Fruit fly (Drosophila melanogaster) whole organism, embryonic: ENCODE data around the gene beta4GalNAcTB.

Source experiments
- BEAF-32 ChIP-seq: fragments of 200-800 bp; sonication (Bioruptor generic); optimal IDR thresholded peaks from 3 replicates; lab custom pipeline; 2017; ENCODE audit warnings: missing biosample characterization, missing genetic modification characterization, mild to moderate bottlenecking, moderate library complexity, missing genetic modification reagents
- CG1024 ChIP-seq: fragments of 200-800 bp; sonication (Bioruptor generic); IDR thresholded peaks from 2 replicates; pipeline ENCODE4 v1.3.6; 2022; ENCODE audit warnings: missing biosample characterization, missing genetic modification characterization
- CG10654 ChIP-seq: fragments of 200-800 bp; sonication (Bioruptor generic); optimal IDR thresholded peaks from 2 replicates; lab custom pipeline; 2016; ENCODE audit warnings: missing biosample characterization, missing genetic modification characterization
- CG11504 ChIP-seq: fragments of 200-800 bp; sonication (Bioruptor generic); optimal IDR thresholded peaks from 3 replicates; lab custom pipeline; 2019; ENCODE audit warnings: missing biosample characterization, mild to moderate bottlenecking, missing genetic modification characterization, moderate library complexity
- CG12659 ChIP-seq: fragments of 200-800 bp; sonication (Bioruptor generic); optimal IDR thresholded peaks from 3 replicates; lab custom pipeline; 2017; ENCODE audit warnings: mild to moderate bottlenecking, missing biosample characterization, missing genetic modification reagents, missing genetic modification characterization
- CG12942 ChIP-seq: fragments of 200-800 bp; sonication (Bioruptor generic); optimal IDR thresholded peaks from 3 replicates; lab custom pipeline; 2016; ENCODE audit warnings: missing biosample characterization, missing genetic modification characterization
- CG14050 ChIP-seq: fragments of 200-800 bp; sonication (Bioruptor generic); IDR thresholded peaks from 3 replicates; pipeline ENCODE4 v1.3.6; 2022; ENCODE audit warnings: missing biosample characterization, missing genetic modification characterization
- CG15073 ChIP-seq: fragments of 200-800 bp; sonication (Bioruptor generic); optimal IDR thresholded peaks from 2 replicates; lab custom pipeline; 2016; ENCODE audit warnings: missing biosample characterization, missing genetic modification characterization
- CG15269 ChIP-seq: fragments of 200-800 bp; sonication (Bioruptor generic); optimal IDR thresholded peaks from 2 replicates; lab custom pipeline; 2018; ENCODE audit warnings: missing biosample characterization, mild to moderate bottlenecking, missing genetic modification characterization, moderate library complexity
- CG1647 ChIP-seq: fragments of 200-800 bp; sonication (Bioruptor generic); optimal IDR thresholded peaks from 3 replicates; lab custom pipeline; 2016; ENCODE audit warnings: missing biosample characterization, missing genetic modification characterization
- CG2875 ChIP-seq: fragments of 200-800 bp; sonication (Bioruptor generic); optimal IDR thresholded peaks from 2 replicates; lab custom pipeline; 2017; ENCODE audit warnings: missing biosample characterization, mild to moderate bottlenecking, missing genetic modification characterization, missing genetic modification reagents
- CG31224 ChIP-seq: fragments of 200-800 bp; sonication (Bioruptor generic); IDR thresholded peaks from 2 replicates; pipeline ENCODE4 v1.3.6; 2022; ENCODE audit warnings: missing biosample characterization, missing genetic modification characterization
- CG33213 ChIP-seq: fragments of 200-800 bp; sonication (Bioruptor generic); optimal IDR thresholded peaks from 3 replicates; lab custom pipeline; 2016; ENCODE audit warnings: missing biosample characterization, missing genetic modification characterization
- CG3838 ChIP-seq: fragments of 200-800 bp; sonication (Bioruptor generic); optimal IDR thresholded peaks from 3 replicates; lab custom pipeline; 2016; ENCODE audit warnings: missing biosample characterization, missing genetic modification characterization
- CG4282 ChIP-seq: fragments of 200-800 bp; sonication (Bioruptor generic); optimal IDR thresholded peaks from 2 replicates; lab custom pipeline; 2016; ENCODE audit warnings: missing biosample characterization, missing genetic modification characterization
- CG5245 ChIP-seq: fragments of 200-800 bp; sonication (Bioruptor generic); optimal IDR thresholded peaks from 3 replicates; lab custom pipeline; 2016; ENCODE audit warnings: missing biosample characterization, missing genetic modification characterization
- CG6175 ChIP-seq: fragments of 200-800 bp; sonication (Bioruptor generic); IDR thresholded peaks from 3 replicates; pipeline ENCODE4 v1.3.6; 2022; ENCODE audit warnings: missing biosample characterization, missing genetic modification characterization
- CG6683 ChIP-seq: fragments of 200-800 bp; sonication (Bioruptor generic); optimal IDR thresholded peaks from 2 replicates; lab custom pipeline; 2017; ENCODE audit warnings: missing biosample characterization, mild to moderate bottlenecking, missing genetic modification characterization, missing genetic modification reagents
- CG8388 ChIP-seq: fragments of 200-800 bp; sonication (Bioruptor generic); optimal IDR thresholded peaks from 2 replicates; lab custom pipeline; 2019; ENCODE audit warnings: missing biosample characterization, mild to moderate bottlenecking, missing genetic modification characterization, moderate library complexity
- CG9817 ChIP-seq: fragments of 200-800 bp; sonication (Bioruptor generic); optimal IDR thresholded peaks from 2 replicates; lab custom pipeline; 2018; ENCODE audit warnings: missing biosample characterization, mild to moderate bottlenecking, missing genetic modification characterization, moderate library complexity
- CHES-1-like ChIP-seq: fragments of 200-800 bp; sonication (Bioruptor generic); optimal IDR thresholded peaks from 2 replicates; lab custom pipeline; 2016; ENCODE audit warnings: missing biosample characterization, missing genetic modification characterization
- E2f2 ChIP-seq: fragments of 200-800 bp; sonication (Bioruptor generic); IDR thresholded peaks from 2 replicates; pipeline ENCODE4 v1.3.6; 2022; ENCODE audit warnings: missing biosample characterization, missing genetic modification characterization
- HHEX ChIP-seq: fragments of 200-800 bp; sonication (Bioruptor generic); optimal IDR thresholded peaks from 3 replicates; lab custom pipeline; 2017; ENCODE audit warnings: missing biosample characterization, mild to moderate bottlenecking, missing genetic modification characterization, missing genetic modification reagents
- HLH4C ChIP-seq: fragments of 200-800 bp; sonication (Bioruptor generic); IDR thresholded peaks from 3 replicates; pipeline ENCODE4 v1.3.6; 2022; ENCODE audit warnings: missing biosample characterization, missing genetic modification characterization; ENCODE audit not compliant: partially characterized antibody
- Hmr ChIP-seq: fragments of 200-800 bp; sonication (Bioruptor generic); optimal IDR thresholded peaks from 3 replicates; lab custom pipeline; 2017; ENCODE audit warnings: mild to moderate bottlenecking, missing biosample characterization, missing genetic modification reagents, missing genetic modification characterization
- Oli ChIP-seq: fragments of 200-800 bp; sonication (Bioruptor generic); optimal IDR thresholded peaks from 2 replicates; lab custom pipeline; 2018; ENCODE audit warnings: missing biosample characterization, mild to moderate bottlenecking, missing genetic modification characterization, moderate library complexity
- Scr ChIP-seq: fragments of 200-800 bp; sonication (Bioruptor generic); IDR thresholded peaks from 2 replicates; pipeline ENCODE4 v1.3.6; 2022; ENCODE audit warnings: missing biosample characterization, missing genetic modification characterization; ENCODE audit not compliant: partially characterized antibody
- ap ChIP-seq: fragments of 200-800 bp; sonication (Bioruptor generic); IDR thresholded peaks from 2 replicates; pipeline ENCODE4 v1.3.6; 2022; ENCODE audit warnings: missing biosample characterization, missing genetic modification characterization
- ase ChIP-seq: fragments of 200-800 bp; sonication (Bioruptor generic); IDR thresholded peaks from 3 replicates; pipeline ENCODE4 v1.3.6; 2022; ENCODE audit warnings: missing biosample characterization, missing genetic modification characterization
- bowl ChIP-seq: fragments of 200-800 bp; sonication (Bioruptor generic); IDR thresholded peaks from 2 replicates; pipeline ENCODE4 v1.3.6; 2022; ENCODE audit warnings: missing biosample characterization, missing genetic modification characterization
- cad ChIP-seq: fragments of >200 bp; optimal IDR thresholded peaks from 2 replicates; lab custom pipeline; 2017; ENCODE audit warnings: missing biosample characterization, missing genetic modification characterization
- crc ChIP-seq: fragments of 200-800 bp; sonication (Bioruptor generic); optimal IDR thresholded peaks from 2 replicates; lab custom pipeline; 2016; ENCODE audit warnings: missing biosample characterization, missing genetic modification characterization
- da ChIP-seq: fragments of 200-800 bp; sonication (Bioruptor generic); optimal IDR thresholded peaks from 2 replicates; lab custom pipeline; 2016; ENCODE audit warnings: missing biosample characterization, missing genetic modification characterization
- danr ChIP-seq: fragments of 200-800 bp; sonication (Bioruptor generic); IDR thresholded peaks from 2 replicates; pipeline ENCODE4 v1.3.6; 2022; ENCODE audit warnings: missing biosample characterization, missing genetic modification characterization
- ewg ChIP-seq: fragments of 200-800 bp; sonication (Bioruptor generic); optimal IDR thresholded peaks from 3 replicates; lab custom pipeline; 2017; ENCODE audit warnings: mild to moderate bottlenecking, missing biosample characterization, missing genetic modification reagents, missing genetic modification characterization
- fu2 ChIP-seq: fragments of 200-800 bp; sonication (Bioruptor generic); optimal IDR thresholded peaks from 2 replicates; lab custom pipeline; 2016; ENCODE audit warnings: missing biosample characterization, missing genetic modification characterization
- gcm ChIP-seq: fragments of 200-800 bp; sonication (Bioruptor generic); optimal IDR thresholded peaks from 2 replicates; lab custom pipeline; 2019; ENCODE audit warnings: missing biosample characterization, mild to moderate bottlenecking, missing genetic modification characterization, moderate library complexity
- gsb-n ChIP-seq: fragments of 200-800 bp; sonication (Bioruptor generic); optimal IDR thresholded peaks from 3 replicates; lab custom pipeline; 2018; ENCODE audit warnings: missing biosample characterization, mild to moderate bottlenecking, missing genetic modification characterization
- ind ChIP-seq: fragments of 200-800 bp; sonication (Bioruptor generic); optimal IDR thresholded peaks from 3 replicates; lab custom pipeline; 2016; ENCODE audit warnings: missing biosample characterization, missing genetic modification characterization
- insv ChIP-seq, 2 experiments: fragments of 200-800 bp; sonication (Bioruptor generic); optimal IDR thresholded peaks; 3 replicates each; lab custom pipeline; 2016 to 2018; ENCODE audit warnings: missing biosample characterization in 2 of 2, missing genetic modification characterization in 2 of 2
- mam ChIP-seq: fragments of 200-800 bp; sonication (Bioruptor generic); optimal IDR thresholded peaks from 3 replicates; lab custom pipeline; 2016; ENCODE audit warnings: missing biosample characterization, missing genetic modification characterization
- nom ChIP-seq: fragments of 200-800 bp; sonication (Bioruptor generic); optimal IDR thresholded peaks from 2 replicates; lab custom pipeline; 2017; ENCODE audit warnings: missing biosample characterization, missing genetic modification characterization, mild to moderate bottlenecking, moderate library complexity, missing genetic modification reagents
- pnt ChIP-seq: fragments of 200-800 bp; sonication (Bioruptor generic); optimal IDR thresholded peaks from 3 replicates; lab custom pipeline; 2016; ENCODE audit warnings: missing biosample characterization, missing genetic modification characterization
- row ChIP-seq: fragments of 200-800 bp; sonication (Bioruptor generic); IDR thresholded peaks from 3 replicates; pipeline ENCODE4 v1.3.6; 2022; ENCODE audit warnings: missing biosample characterization, missing genetic modification characterization
- schlank ChIP-seq: fragments of 200-800 bp; sonication (Bioruptor generic); optimal IDR thresholded peaks from 2 replicates; lab custom pipeline; 2018; ENCODE audit warnings: missing biosample characterization, mild to moderate bottlenecking, missing genetic modification characterization
- slbo ChIP-seq: fragments of 200-800 bp; sonication (Bioruptor generic); IDR thresholded peaks from 2 replicates; pipeline ENCODE4 v1.3.6; 2022; ENCODE audit warnings: missing biosample characterization, missing genetic modification characterization
- tap ChIP-seq: fragments of 200-800 bp; optimal IDR thresholded peaks from 3 replicates; lab custom pipeline; 2019; ENCODE audit warnings: missing biosample characterization, mild to moderate bottlenecking, missing genetic modification characterization, moderate library complexity
- tin ChIP-seq: fragments of 200-800 bp; sonication (Bioruptor generic); optimal IDR thresholded peaks from 3 replicates; lab custom pipeline; 2016; ENCODE audit warnings: missing biosample characterization, missing genetic modification characterization
- trem ChIP-seq: fragments of 200-800 bp; optimal IDR thresholded peaks from 3 replicates; lab custom pipeline; 2019; ENCODE audit warnings: missing biosample characterization, mild to moderate bottlenecking, missing genetic modification characterization, moderate library complexity
- tup ChIP-seq: fragments of 200-800 bp; sonication (Bioruptor generic); optimal IDR thresholded peaks from 2 replicates; lab custom pipeline; 2016; ENCODE audit warnings: missing biosample characterization, mild to moderate bottlenecking, missing genetic modification characterization, moderate library complexity

Gene beta4GalNAcTB

dm6 chr3R:29038960-29039581, 5.3 kb upstream of the beta4GalNAcTB start, which contains the start of the genes Slu7 and Pkc98E (continued):
- TF ChIP-seq pnt (GFP tag; lab: Kevin White, UChicago) (no peak), Oli (tag; lab: Kevin White, UChicago) (no peak), tap (tag; lab: Kevin White, UChicago) (peak; percentile 45), fu2 (peak; percentile 71), CG1647 (GFP tag; lab: Kevin White, UChicago) (peak; percentile 50), gcm (no peak), CG1024 (peak; percentile 34; the same call in 1 of the 2 replicates), insv (GFP tag; optimal IDR thresholded peaks at IDR 0.05; lab: Kevin White, UChicago) (peak; percentile 97 to 99), Scr (GFP tag; lab: Robert Waterston, UW) (peak; percentile 89), CG11504 (tag; lab: Kevin White, UChicago) (peak; percentile 42), CG9817 (tag; lab: Kevin White, UChicago) (peak; percentile 39), HHEX (GFP tag; lab: Kevin White, UChicago) (peak; percentile 4), mam (peak; percentile 83), CG5245 (GFP tag; lab: Kevin White, UChicago) (peak; percentile 39), HLH4C (peak; percentile 87), CG8388 (no peak), CG10654 (peak; percentile 52), trem (tag; lab: Kevin White, UChicago) (peak; percentile 61), E2f2 (GFP tag; lab: Robert Waterston, UW) (0 out of 2 replicates have a peak, but pooled peaks have one; percentile 25), CG12942 (GFP tag; lab: Kevin White, UChicago) (peak; percentile 66), schlank (tag; lab: Kevin White, UChicago) (peak; percentile 10), da (peak; percentile 70), bowl (GFP tag; lab: Robert Waterston, UW) (no peak), CG31224 (0 out of 2 replicates have a peak, but pooled peaks have one; percentile 36), danr (no peak), tup (GFP tag; lab: Kevin White, UChicago) (peak; percentile 5), CG2875 (GFP tag; lab: Kevin White, UChicago) (no peak), CG3838 (GFP tag; lab: Kevin White, UChicago) (no peak), slbo (peak; percentile 91), CHES-1-like (GFP tag; lab: Kevin White, UChicago) (peak; percentile 66), CG12659 (peak; percentile 89), ase (GFP tag; lab: Robert Waterston, UW) (no peak), ap (GFP tag; lab: Robert Waterston, UW) (no peak), nom (GFP tag; lab: Kevin White, UChicago) (no peak), BEAF-32 (GFP tag; lab: Kevin White, UChicago) (peak; percentile 93), CG15073 (GFP tag; lab: Kevin White, UChicago) (no peak), ewg (GFP tag; lab: Kevin White, UChicago) (peak; percentile 71), CG33213 (GFP tag; lab: Kevin White, UChicago) (peak; percentile 59), cad (no peak), CG4282 (peak; percentile 53), CG14050 (GFP tag; lab: Robert Waterston, UW) (peak; percentile 25; the same call in 1 of the 3 replicates), gsb-n (tag; lab: Kevin White, UChicago) (no peak), CG15269 (peak; percentile 46), CG6683 (GFP tag; lab: Kevin White, UChicago) (no peak), row (GFP tag; lab: Robert Waterston, UW) (peak; percentile 55), CG6175 (0 out of 3 replicates have a peak, but pooled peaks have one; percentile 43), Hmr (GFP tag; lab: Kevin White, UChicago) (peak; percentile 61), crc (no peak), tin (GFP tag; lab: Kevin White, UChicago) (peak; percentile 70), ind (GFP tag; lab: Kevin White, UChicago) (peak; percentile 61)
